Worm (Caenorhabditis elegans) whole organism, midembryonic: ENCODE data around the gene Y116F11A.6.

Experiments used
- T22C8.4 ChIP-seq: fragments of 200-800 bp; sonication (Bioruptor generic); IDR thresholded peaks from 2 replicates; pipeline ENCODE4 v1.3.6; 2022; ENCODE audit warnings: missing genetic modification characterization, missing compliant biosample characterization
- klf-2 ChIP-seq: fragments of 200-800 bp; sonication (Bioruptor generic); conservative IDR thresholded peaks from 2 replicates; pipeline ENCODE4 v1.3.6; 2022; ENCODE audit warnings: missing genetic modification reagents, missing genetic modification characterization, missing compliant biosample characterization
- med-1 ChIP-seq: sonication (generic microtip); optimal IDR thresholded peaks from 2 replicates; lab custom pipeline; 2017; ENCODE audit warnings: missing genetic modification characterization, mild to moderate bottlenecking, missing compliant biosample characterization, antibody characterized with exemption, missing genetic modification reagents; ENCODE audit not compliant: insufficient read depth

DNA sequence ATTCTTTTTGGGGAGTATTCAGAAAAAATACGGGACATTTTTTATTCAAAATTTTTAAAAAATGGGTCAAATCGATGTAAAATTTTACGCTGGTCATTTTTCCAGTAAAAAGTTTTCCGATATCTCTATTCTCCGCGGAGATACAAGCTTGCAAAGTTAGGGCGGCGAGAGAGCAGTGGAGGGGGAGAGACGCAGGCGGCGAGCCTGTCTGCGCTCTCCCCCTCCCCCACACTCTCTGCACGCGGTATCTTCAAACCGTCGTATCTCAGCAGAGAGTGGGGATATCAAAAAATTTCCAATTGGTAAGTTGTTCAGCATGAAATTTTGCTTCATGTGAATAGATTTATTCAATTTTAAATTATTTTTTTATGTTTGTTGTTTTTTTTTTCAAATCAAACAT, 47.5 kb upstream of the Y116F11A.6 start:
- no peak for TF ChIP-seq med-1
- no peak for TF ChIP-seq klf-2
- no peak for TF ChIP-seq T22C8.4 (GFP tag; lab: Robert Waterston, UW)
